Worm (Caenorhabditis elegans) whole organism, midembryonic: ENCODE results near the gene srz-105.
"Not testable (repeated sequence)": the region's sequence is repeated elsewhere in the genome, so short reads cannot be mapped to it uniquely, and the experiment has no call there.

Source experiments
- T22C8.4 ChIP-seq: fragments of 200-800 bp; sonication (Bioruptor generic); IDR thresholded peaks from 2 replicates; pipeline ENCODE4 v1.3.6; 2022; ENCODE audit warnings: missing genetic modification characterization, missing compliant biosample characterization
- cog-1 ChIP-seq: sonication (generic microtip); optimal IDR thresholded peaks from 2 replicates; lab custom pipeline; 2016; ENCODE audit warnings: missing genetic modification characterization, missing compliant biosample characterization
- flt-1 ChIP-seq: fragments of 200-800 bp; sonication (Bioruptor generic); IDR thresholded peaks from 2 replicates; pipeline ENCODE4 v1.3.6; 2022; ENCODE audit warnings: missing genetic modification characterization, missing compliant biosample characterization
- klf-2 ChIP-seq: fragments of 200-800 bp; sonication (Bioruptor generic); conservative IDR thresholded peaks from 2 replicates; pipeline ENCODE4 v1.3.6; 2022; ENCODE audit warnings: missing genetic modification reagents, missing genetic modification characterization, missing compliant biosample characterization
- med-1 ChIP-seq: sonication (generic microtip); optimal IDR thresholded peaks from 2 replicates; lab custom pipeline; 2017; ENCODE audit warnings: missing genetic modification characterization, mild to moderate bottlenecking, missing compliant biosample characterization, antibody characterized with exemption, missing genetic modification reagents; ENCODE audit not compliant: insufficient read depth
- ref-1 ChIP-seq: fragments of 200-800 bp; sonication (Bioruptor generic); conservative IDR thresholded peaks from 2 replicates; pipeline ENCODE4 v1.3.6; 2022; ENCODE audit warnings: missing genetic modification reagents, missing genetic modification characterization, missing compliant biosample characterization
- tab-1 ChIP-seq: fragments of 200-800 bp; sonication (Bioruptor generic); IDR thresholded peaks from 2 replicates; pipeline ENCODE4 v1.3.6; 2022; ENCODE audit warnings: missing genetic modification characterization, missing compliant biosample characterization
- ztf-23 ChIP-seq: fragments of 200-800 bp; sonication (Bioruptor generic); IDR thresholded peaks from 2 replicates; pipeline ENCODE4 v1.3.6; 2022; ENCODE audit warnings: missing genetic modification reagents, missing genetic modification characterization, missing compliant biosample characterization
- ztf-29 ChIP-seq: fragments of 200-800 bp; sonication (Bioruptor generic); IDR thresholded peaks from 2 replicates; pipeline ENCODE4 v1.3.6; 2022; ENCODE audit warnings: missing genetic modification reagents, missing genetic modification characterization, missing compliant biosample characterization

srz-105 gene

ce11 chrIV:16324589-16324988, at the start of gene srz-105:
Gene srz-105, plus strand, starts transcription at chrIV:16324889.
- TF ChIP-seq cog-1 (tag; lab: Kevin White, UChicago) = no peak
- TF ChIP-seq med-1 (GFP tag; lab: Kevin White, UChicago) = no peak
- TF ChIP-seq ztf-23 (GFP tag; lab: Robert Waterston, UW) = no peak
- TF ChIP-seq flt-1 (GFP tag; lab: Robert Waterston, UW) = no peak
- TF ChIP-seq ztf-29 (GFP tag; lab: Robert Waterston, UW) = no peak
- TF ChIP-seq tab-1 = no peak
- TF ChIP-seq klf-2 = no peak
- TF ChIP-seq ref-1 (GFP tag; lab: Robert Waterston, UW) = no peak
- TF ChIP-seq T22C8.4 (GFP tag; lab: Robert Waterston, UW) = no peak

- TF ChIP-seq flt-1 (GFP tag; lab: Robert Waterston, UW) (no peak), klf-2 (no peak), ref-1 (GFP tag; lab: Robert Waterston, UW) (no peak), cog-1 (tag; lab: Kevin White, UChicago) (no peak), tab-1 (no peak), med-1 (GFP tag; lab: Kevin White, UChicago) (no peak), T22C8.4 (GFP tag; lab: Robert Waterston, UW) (no peak), ztf-23 (GFP tag; lab: Robert Waterston, UW) (no peak), ztf-29 (GFP tag; lab: Robert Waterston, UW) (no peak)
Measured at ce11 chrIV:16277291-16277690, 47.4 kb upstream of the srz-105 start, which contains the start of gene F38C2.7. Gene F38C2.7, minus strand, starts transcription at chrIV:16277391.

DNA sequence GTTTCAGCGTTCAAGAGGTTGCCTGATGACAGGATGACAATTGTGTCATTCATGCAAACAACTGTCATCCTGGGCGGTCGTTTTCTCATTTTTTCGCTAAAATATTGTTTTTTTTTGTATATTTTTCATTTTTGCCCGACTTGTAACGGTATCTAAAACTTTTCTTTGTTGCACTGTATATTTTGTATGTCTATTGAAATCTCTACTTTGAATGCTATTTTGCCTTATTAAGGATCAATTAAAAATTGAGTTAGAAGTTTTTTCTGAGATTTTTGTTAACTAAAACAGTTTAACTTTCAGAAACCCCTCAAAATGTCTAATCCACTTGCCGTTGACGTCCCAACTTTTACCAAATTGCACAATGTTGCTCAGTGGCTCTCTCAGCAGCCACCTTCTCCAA, 46.8 kb upstream of the srz-105 start, which contains the start of gene ccch-2:
Gene ccch-2, plus strand, starts transcription at position 301 of the 400 bp plus-strand sequence.
- no peak for TF ChIP-seq ztf-23 (GFP tag; lab: Robert Waterston, UW)
- TF ChIP-seq ztf-29 (GFP tag; lab: Robert Waterston, UW) = no peak
- TF ChIP-seq klf-2 = no peak
- no peak for TF ChIP-seq tab-1
- no peak for TF ChIP-seq T22C8.4 (GFP tag; lab: Robert Waterston, UW)
- no peak for TF ChIP-seq cog-1 (tag; lab: Kevin White, UChicago)
- no peak for TF ChIP-seq med-1 (GFP tag; lab: Kevin White, UChicago)
- no peak for TF ChIP-seq ref-1 (GFP tag; lab: Robert Waterston, UW)
- no peak for TF ChIP-seq flt-1 (GFP tag; lab: Robert Waterston, UW)

DNA sequence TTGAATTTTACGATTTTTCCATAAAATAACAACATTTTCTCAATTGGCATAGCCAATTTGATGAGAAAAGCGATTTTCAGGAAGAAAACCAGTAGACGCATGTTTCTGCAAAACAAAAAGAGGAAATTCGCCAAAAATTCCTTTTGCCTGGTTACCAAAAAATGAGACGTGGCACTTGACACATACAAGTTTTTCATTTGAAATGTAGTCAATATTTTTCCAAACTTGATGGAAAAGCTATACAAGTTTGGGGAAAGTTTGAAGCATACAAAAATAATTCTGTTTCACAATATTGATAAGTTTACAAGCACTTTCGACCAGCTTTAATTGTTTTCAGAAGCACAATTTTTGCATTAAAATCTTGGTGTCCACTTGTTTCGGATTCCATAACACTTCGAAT, 44.1 kb upstream of the srz-105 start, which contains the start of gene clec-191:
Gene clec-191, minus strand, starts transcription at position 101 of the 400 bp plus-strand sequence.
- no peak for TF ChIP-seq flt-1 (GFP tag; lab: Robert Waterston, UW)
- TF ChIP-seq tab-1 = no peak
- TF ChIP-seq ztf-29 (GFP tag; lab: Robert Waterston, UW) = no peak
- TF ChIP-seq ref-1 (GFP tag; lab: Robert Waterston, UW) = no peak
- TF ChIP-seq ztf-23 (GFP tag; lab: Robert Waterston, UW) = no peak
- no peak for TF ChIP-seq T22C8.4 (GFP tag; lab: Robert Waterston, UW)

DNA sequence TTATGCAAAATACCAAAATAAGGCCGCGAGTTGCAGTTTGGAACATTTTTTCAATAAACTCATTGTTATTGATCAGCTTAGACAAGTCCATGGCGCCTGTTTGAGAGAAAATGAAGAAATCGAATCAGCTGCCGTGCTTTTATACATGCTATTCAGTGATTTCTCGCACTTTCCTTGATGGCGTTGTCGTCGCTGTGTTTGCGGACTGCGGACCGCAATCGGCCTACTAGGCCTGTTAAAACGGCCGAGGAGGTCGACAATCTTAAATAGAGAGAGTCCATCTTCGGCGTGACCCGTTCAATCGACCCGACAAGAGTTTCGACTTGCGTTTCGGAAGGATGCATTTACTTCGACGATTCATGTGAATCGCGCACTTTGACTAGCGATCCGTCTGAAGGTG, 33.9 kb upstream of the srz-105 start, which contains the start of gene srz-75:
Gene srz-75, minus strand, starts transcription at position 101 of the 400 bp plus-strand sequence.
- TF ChIP-seq ztf-29 (GFP tag; lab: Robert Waterston, UW) (no peak), cog-1 (tag; lab: Kevin White, UChicago) (no peak), med-1 (GFP tag; lab: Kevin White, UChicago) (no peak), klf-2 (no peak), flt-1 (GFP tag; lab: Robert Waterston, UW) (no peak), ztf-23 (GFP tag; lab: Robert Waterston, UW) (no peak), tab-1 (no peak), T22C8.4 (GFP tag; lab: Robert Waterston, UW) (no peak), ref-1 (GFP tag; lab: Robert Waterston, UW) (no peak)

ce11 chrIV:16293889-16294288, 30.8 kb upstream of the srz-105 start:
- TF ChIP-seq ztf-29 (GFP tag; lab: Robert Waterston, UW) = no peak
- TF ChIP-seq ztf-23 (GFP tag; lab: Robert Waterston, UW) = no peak
- no peak for TF ChIP-seq flt-1 (GFP tag; lab: Robert Waterston, UW)
- TF ChIP-seq med-1 (GFP tag; lab: Kevin White, UChicago) = no peak
- no peak for TF ChIP-seq cog-1 (tag; lab: Kevin White, UChicago)

- TF ChIP-seq ztf-29 (GFP tag; lab: Robert Waterston, UW) = no peak
- TF ChIP-seq med-1 (GFP tag; lab: Kevin White, UChicago) = no peak
- TF ChIP-seq tab-1 = no peak
- TF ChIP-seq T22C8.4 (GFP tag; lab: Robert Waterston, UW) = no peak
- no peak for TF ChIP-seq klf-2
- no peak for TF ChIP-seq ztf-23 (GFP tag; lab: Robert Waterston, UW)
- TF ChIP-seq cog-1 (tag; lab: Kevin White, UChicago) = no peak
- TF ChIP-seq ref-1 (GFP tag; lab: Robert Waterston, UW) = no peak
- no peak for TF ChIP-seq flt-1 (GFP tag; lab: Robert Waterston, UW)
Measured at ce11 chrIV:16298851-16299250, 25.8 kb upstream of the srz-105 start, which contains the start of gene srz-72. Gene srz-72, plus strand, starts transcription at chrIV:16299151.

- TF ChIP-seq cog-1 (tag; lab: Kevin White, UChicago) = no peak
- no peak for TF ChIP-seq ztf-23 (GFP tag; lab: Robert Waterston, UW)
- TF ChIP-seq ztf-29 (GFP tag; lab: Robert Waterston, UW) = no peak
- no peak for TF ChIP-seq flt-1 (GFP tag; lab: Robert Waterston, UW)
- no peak for TF ChIP-seq klf-2
- TF ChIP-seq T22C8.4 (GFP tag; lab: Robert Waterston, UW) = no peak
- TF ChIP-seq tab-1 = no peak
- TF ChIP-seq med-1 (GFP tag; lab: Kevin White, UChicago) = no peak
Measured at ce11 chrIV:16306918-16307317, 17.8 kb upstream of the srz-105 start.

DNA sequence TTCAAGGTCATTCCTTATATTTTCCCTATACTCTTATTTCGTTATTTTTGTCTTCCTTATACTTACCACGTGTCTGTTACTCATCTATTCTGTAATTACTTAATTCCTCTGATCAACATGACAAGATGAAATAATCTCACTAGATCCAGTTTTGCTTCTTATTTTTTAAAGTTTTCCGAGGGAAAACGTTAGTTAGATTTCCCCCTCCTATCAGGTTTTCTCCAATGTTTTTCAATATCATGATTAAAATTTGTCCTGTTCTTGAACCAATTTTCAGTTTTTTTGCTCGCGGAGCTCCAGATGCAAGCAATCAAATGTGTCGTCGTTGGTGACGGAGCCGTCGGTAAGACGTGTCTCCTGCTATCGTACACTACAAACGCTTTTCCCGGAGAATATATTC, 16.8 kb upstream of the srz-105 start, which contains the start of gene rac-2:
Gene rac-2, plus strand, starts transcription at position 301 of the 400 bp plus-strand sequence.
- TF ChIP-seq med-1 (GFP tag; lab: Kevin White, UChicago); flt-1 (GFP tag; lab: Robert Waterston, UW); cog-1 (tag; lab: Kevin White, UChicago): not testable (repeated sequence)
